Worm (Caenorhabditis elegans) whole organism, late embryonic: ENCODE measurements around the gene srbc-79.

Source experiments
- C08G9.2 ChIP-seq: sonication (generic microtip); optimal IDR thresholded peaks from 2 replicates; lab custom pipeline; 2016; ENCODE audit warnings: mild to moderate bottlenecking, missing genetic modification characterization, moderate library complexity, missing compliant biosample characterization
- C38D4.7 ChIP-seq: fragments of 200-800 bp; sonication (Bioruptor generic); optimal IDR thresholded peaks from 2 replicates; lab custom pipeline; 2018; ENCODE audit warnings: mild to moderate bottlenecking, missing genetic modification characterization, moderate library complexity, missing compliant biosample characterization
- F13H6.1 ChIP-seq: sonication (generic microtip); optimal IDR thresholded peaks from 2 replicates; lab custom pipeline; 2016; ENCODE audit warnings: missing genetic modification characterization, missing compliant biosample characterization
- K02D7.2 ChIP-seq: sonication (generic microtip); optimal IDR thresholded peaks from 2 replicates; lab custom pipeline; 2017; ENCODE audit warnings: mild to moderate bottlenecking, missing genetic modification characterization, missing compliant biosample characterization
- K09A11.1 ChIP-seq: sonication (generic microtip); optimal IDR thresholded peaks from 2 replicates; lab custom pipeline; 2017; ENCODE audit warnings: antibody characterized with exemption, mild to moderate bottlenecking, missing genetic modification characterization, missing compliant biosample characterization; ENCODE audit not compliant: insufficient read depth
- ama-1 ChIP-seq: fragments of 150-350 bp; optimal IDR thresholded peaks from 2 replicates; lab custom pipeline; 2014
- ceh-14 ChIP-seq: sonication (generic microtip); optimal IDR thresholded peaks from 2 replicates; lab custom pipeline; 2016; ENCODE audit warnings: missing genotype, missing genetic modification characterization, missing compliant biosample characterization
- ceh-19 ChIP-seq: fragments of 200-800 bp; sonication (Bioruptor generic); optimal IDR thresholded peaks from 2 replicates; lab custom pipeline; 2018; ENCODE audit warnings: mild to moderate bottlenecking, missing genetic modification characterization, missing compliant biosample characterization
- ceh-2 ChIP-seq: sonication (generic microtip); optimal IDR thresholded peaks from 2 replicates; lab custom pipeline; 2016; ENCODE audit warnings: missing genotype, missing genetic modification characterization, missing compliant biosample characterization
- ceh-22 ChIP-seq: sonication (generic microtip); optimal IDR thresholded peaks from 2 replicates; lab custom pipeline; 2017; ENCODE audit warnings: missing biosample characterization, missing genetic modification characterization
- ceh-31 ChIP-seq: sonication (generic microtip); optimal IDR thresholded peaks from 2 replicates; lab custom pipeline; 2016; ENCODE audit warnings: missing genetic modification characterization, missing compliant biosample characterization
- ceh-45 ChIP-seq: fragments of 200-800 bp; sonication (Bioruptor generic); IDR thresholded peaks from 2 replicates; pipeline ENCODE4 v1.3.6; 2022; ENCODE audit warnings: missing genetic modification reagents, missing genetic modification characterization, missing compliant biosample characterization
- ceh-48 ChIP-seq: sonication (generic microtip); optimal IDR thresholded peaks from 2 replicates; lab custom pipeline; 2016; ENCODE audit warnings: missing genetic modification characterization, inconsistent platforms, missing compliant biosample characterization
- dmd-4 ChIP-seq: sonication (generic microtip); optimal IDR thresholded peaks from 2 replicates; lab custom pipeline; 2016; ENCODE audit warnings: borderline replicate concordance, missing genetic modification characterization, missing compliant biosample characterization
- elt-4 ChIP-seq: sonication (generic microtip); optimal IDR thresholded peaks from 2 replicates; lab custom pipeline; 2016; ENCODE audit warnings: missing genetic modification characterization, missing compliant biosample characterization
- eyg-1 ChIP-seq: sonication (generic microtip); optimal IDR thresholded peaks from 2 replicates; lab custom pipeline; 2016; ENCODE audit warnings: missing genotype, missing genetic modification characterization, missing compliant biosample characterization
- fkh-6 ChIP-seq: sonication (generic microtip); optimal IDR thresholded peaks from 2 replicates; lab custom pipeline; 2016; ENCODE audit warnings: missing genetic modification characterization, missing compliant biosample characterization
- hlh-15 ChIP-seq: sonication (generic microtip); optimal IDR thresholded peaks from 2 replicates; lab custom pipeline; 2016; ENCODE audit warnings: missing genetic modification characterization, missing compliant biosample characterization
- hlh-30 ChIP-seq: sonication (generic microtip); optimal IDR thresholded peaks from 2 replicates; lab custom pipeline; 2017; ENCODE audit warnings: antibody characterized with exemption, missing genetic modification characterization, missing compliant biosample characterization; ENCODE audit not compliant: insufficient read depth
- lim-6 ChIP-seq: sonication (generic microtip); optimal IDR thresholded peaks from 2 replicates; lab custom pipeline; 2016; ENCODE audit warnings: missing genetic modification characterization, missing compliant biosample characterization
- madf-2 ChIP-seq: sonication (generic microtip); optimal IDR thresholded peaks from 2 replicates; lab custom pipeline; 2017; ENCODE audit warnings: missing genetic modification characterization, missing compliant biosample characterization
- mec-3 ChIP-seq: sonication (generic microtip); optimal IDR thresholded peaks from 2 replicates; lab custom pipeline; 2016; ENCODE audit warnings: borderline replicate concordance, missing genetic modification characterization, missing compliant biosample characterization
- nfya-1 ChIP-seq: sonication (generic microtip); optimal IDR thresholded peaks from 2 replicates; lab custom pipeline; 2017; ENCODE audit warnings: missing genetic modification characterization, mild to moderate bottlenecking, missing compliant biosample characterization, antibody characterized with exemption, moderate library complexity
- nhr-11 ChIP-seq: fragments of 150-350 bp; optimal IDR thresholded peaks from 2 replicates; lab custom pipeline; 2014; ENCODE audit warnings: missing biosample characterization, missing genetic modification characterization
- odd-2 ChIP-seq: sonication (generic microtip); optimal IDR thresholded peaks from 2 replicates; lab custom pipeline; 2017; ENCODE audit warnings: antibody characterized with exemption, mild to moderate bottlenecking, missing genetic modification characterization, missing compliant biosample characterization
- pax-1 ChIP-seq: fragments of 150-350 bp; optimal IDR thresholded peaks from 2 replicates; lab custom pipeline; 2014; ENCODE audit warnings: missing biosample characterization, missing genetic modification characterization
- pha-2 ChIP-seq: sonication (generic microtip); optimal IDR thresholded peaks from 2 replicates; lab custom pipeline; 2017; ENCODE audit warnings: mild to moderate bottlenecking, missing genetic modification characterization, missing compliant biosample characterization
- pqm-1 ChIP-seq: sonication (generic microtip); optimal IDR thresholded peaks from 2 replicates; lab custom pipeline; 2016; ENCODE audit warnings: missing genetic modification characterization, missing compliant biosample characterization
- pros-1 ChIP-seq: fragments of 150-350 bp; optimal IDR thresholded peaks from 2 replicates; lab custom pipeline; 2014; ENCODE audit warnings: missing biosample characterization, missing genetic modification reagents, missing genetic modification characterization
- rnt-1 ChIP-seq: sonication (generic microtip); optimal IDR thresholded peaks from 2 replicates; lab custom pipeline; 2016; ENCODE audit warnings: missing genetic modification characterization, missing compliant biosample characterization
- sdc-2 ChIP-seq: sonication (generic microtip); optimal IDR thresholded peaks from 2 replicates; lab custom pipeline; 2016; ENCODE audit warnings: missing genotype, missing genetic modification characterization, missing compliant biosample characterization
- sox-4 ChIP-seq: sonication (generic microtip); optimal IDR thresholded peaks from 2 replicates; lab custom pipeline; 2017; ENCODE audit warnings: mild to moderate bottlenecking, missing genetic modification characterization, inconsistent platforms, missing compliant biosample characterization
- tbx-2 ChIP-seq: sonication (generic microtip); optimal IDR thresholded peaks from 2 replicates; lab custom pipeline; 2016; ENCODE audit warnings: missing genetic modification characterization, missing compliant biosample characterization
- tbx-7 ChIP-seq: sonication (generic microtip); optimal IDR thresholded peaks from 2 replicates; lab custom pipeline; 2016; ENCODE audit warnings: missing genotype, missing genetic modification characterization, missing compliant biosample characterization
- unc-3 ChIP-seq, 2 experiments: fragments of 200-800 bp in 1 of 2; sonication (Bioruptor generic) in 1 of 2; sonication (generic microtip) in 1 of 2; conservative IDR thresholded peaks in 1 of 2; optimal IDR thresholded peaks in 1 of 2; 2 replicates each; pipeline versions ENCODE4 v1.3.6 to Lab custom; 2016 to 2022; ENCODE audit warnings: missing compliant biosample characterization in 2 of 2, missing genetic modification characterization in 2 of 2, missing genetic modification reagents in 1 of 2
- ztf-16 ChIP-seq: sonication (generic microtip); optimal IDR thresholded peaks from 2 replicates; lab custom pipeline; 2017; ENCODE audit warnings: missing genetic modification characterization, missing compliant biosample characterization

Gene srbc-79

DNA sequence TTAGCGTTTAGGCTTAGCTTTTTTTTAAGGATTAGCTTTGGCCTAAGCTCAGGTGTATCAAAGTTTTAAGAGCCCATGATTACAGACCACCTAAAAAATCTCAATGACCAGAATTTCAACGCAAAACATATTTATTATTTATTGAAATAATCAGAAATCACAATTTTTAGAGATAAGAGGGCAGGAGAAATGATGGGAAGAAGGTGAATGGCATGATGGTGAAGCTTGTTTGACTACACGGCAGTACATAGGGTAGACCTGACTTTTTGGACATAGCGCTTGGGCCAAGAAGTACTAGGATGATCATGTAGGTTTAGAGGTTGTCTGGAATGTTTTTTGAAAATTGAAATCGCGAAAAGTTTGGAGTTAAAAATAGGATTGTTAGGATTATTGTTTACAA, 7.4 kb upstream of the srbc-79 start:
- TF ChIP-seq lim-6 (tag; lab: Kevin White, UChicago): no peak
- no peak for TF ChIP-seq ceh-19
- no peak for TF ChIP-seq F13H6.1
- TF ChIP-seq ceh-2 (tag; lab: Kevin White, UChicago): no peak
- TF ChIP-seq rnt-1 (tag; lab: Kevin White, UChicago): no peak
- TF ChIP-seq ceh-14 (tag; lab: Kevin White, UChicago): no peak

DNA sequence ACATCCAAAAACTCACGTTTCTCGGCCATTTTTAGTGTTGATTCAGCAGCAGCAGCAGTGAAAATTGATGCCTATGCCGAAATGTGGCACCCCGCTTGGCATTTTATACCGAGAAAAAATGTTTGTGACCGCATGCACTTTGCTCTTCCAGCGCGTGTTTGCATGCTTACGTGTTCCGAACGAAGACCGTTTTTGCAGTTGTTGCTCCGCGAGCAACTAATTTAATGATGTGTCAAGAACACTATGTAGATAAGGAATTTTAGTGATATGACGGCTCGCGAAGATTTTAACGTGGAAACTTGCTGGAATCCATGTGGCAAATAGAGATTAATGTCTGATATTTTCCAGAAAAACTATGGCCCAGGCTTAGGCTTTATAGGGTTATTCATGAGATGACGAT, 6.7 kb upstream of the srbc-79 start, which contains the start of gene dct-16:
dct-16 (minus strand) TSS at position 78 of the 400 bp plus-strand sequence.
- no peak for TF ChIP-seq dmd-4 (tag; lab: Kevin White, UChicago)
- TF ChIP-seq C08G9.2 (tag; lab: Kevin White, UChicago): no peak
- TF ChIP-seq nhr-11 (tag; lab: Kevin White, UChicago): no peak
- TF ChIP-seq nfya-1 (tag; lab: Kevin White, UChicago): no peak
- no peak for TF ChIP-seq mec-3 (tag; lab: Kevin White, UChicago)
- TF ChIP-seq pros-1 (tag; lab: Kevin White, UChicago): no peak
- TF ChIP-seq K09A11.1 (tag; lab: Kevin White, UChicago): no peak
- no peak for TF ChIP-seq ceh-48 (tag; lab: Kevin White, UChicago)
- TF ChIP-seq pha-2 (tag; lab: Kevin White, UChicago): no peak

DNA sequence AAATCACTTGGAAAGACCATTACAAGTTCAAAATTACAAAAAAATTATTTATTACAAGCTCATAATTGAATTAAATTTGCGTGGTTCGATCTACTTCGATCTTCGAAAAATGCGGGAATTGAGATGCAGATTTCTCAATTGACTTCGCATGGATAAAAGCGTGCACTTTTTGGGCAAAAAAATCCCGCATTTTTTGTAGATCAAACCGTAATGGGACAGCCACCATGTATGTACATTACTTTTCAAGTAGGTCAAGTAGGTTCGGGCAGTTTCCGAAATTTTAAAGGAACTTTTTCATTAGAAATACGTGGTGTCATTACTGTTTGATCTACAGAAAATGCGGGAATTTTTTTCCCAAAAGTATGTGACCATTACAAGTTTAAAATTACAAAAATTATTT, 5.3 kb upstream of the srbc-79 start:
- TF ChIP-seq ceh-19: no peak
- no peak for TF ChIP-seq ceh-45
- no peak for TF ChIP-seq K09A11.1 (tag; lab: Kevin White, UChicago)
- no peak for TF ChIP-seq madf-2 (tag; lab: Kevin White, UChicago)
- no peak for TF ChIP-seq pax-1 (tag; lab: Kevin White, UChicago)
- TF ChIP-seq pros-1 (tag; lab: Kevin White, UChicago): no peak
- TF ChIP-seq C38D4.7 (GFP tag; lab: Kevin White, UChicago): no peak
- no peak for TF ChIP-seq pqm-1 (tag; lab: Kevin White, UChicago)
- TF ChIP-seq F13H6.1: no peak
- TF ChIP-seq tbx-7 (tag; lab: Kevin White, UChicago): no peak
- TF ChIP-seq hlh-15 (tag; lab: Kevin White, UChicago): no peak
- TF ChIP-seq elt-4 (tag; lab: Kevin White, UChicago): no peak
- TF ChIP-seq hlh-30 (tag; lab: Kevin White, UChicago): no peak
- no peak for TF ChIP-seq ceh-22 (tag; lab: Kevin White, UChicago)
- no peak for TF ChIP-seq ceh-31 (tag; lab: Kevin White, UChicago)
- no peak for TF ChIP-seq K02D7.2
- no peak for TF ChIP-seq tbx-2 (tag; lab: Kevin White, UChicago)

- TF ChIP-seq unc-3 (GFP tag; conservative IDR thresholded peaks at IDR 0.05; lab: Robert Waterston, UW): no peak
- TF ChIP-seq unc-3 (tag; optimal IDR thresholded peaks at IDR 0.05; lab: Kevin White, UChicago): peak; percentile 11
- no peak for TF ChIP-seq fkh-6 (tag; lab: Kevin White, UChicago)
Measured at ce11 chrV:20493271-20494231, 1.3 kb upstream of the srbc-79 start, which contains the start of gene B0250.5. TSS of gene B0250.5 (plus strand) at chrV:20493924.

ce11 chrV:20489102-20489501, 3.2 kb downstream of the srbc-79 start, which contains the start of gene srbc-78:
TSS of gene srbc-78 (minus strand) at chrV:20489202.
- TF ChIP-seq F13H6.1: no peak
- no peak for TF ChIP-seq sox-4 (tag; lab: Kevin White, UChicago)
- no peak for TF ChIP-seq sdc-2 (tag; lab: Kevin White, UChicago)
- TF ChIP-seq fkh-6 (tag; lab: Kevin White, UChicago): no peak
- no peak for TF ChIP-seq hlh-15 (tag; lab: Kevin White, UChicago)
- no peak for TF ChIP-seq ceh-2 (tag; lab: Kevin White, UChicago)
- no peak for TF ChIP-seq elt-4 (tag; lab: Kevin White, UChicago)
- TF ChIP-seq odd-2 (tag; lab: Kevin White, UChicago): no peak
- TF ChIP-seq ztf-16: no peak
- TF ChIP-seq eyg-1 (tag; lab: Kevin White, UChicago): no peak
- TF ChIP-seq ama-1: no peak
